Worm (Caenorhabditis elegans) whole organism, late embryonic: ENCODE measurements around the gene lev-9.

ENCODE experiments used
- ama-1 ChIP-seq: fragments of 150-350 bp; optimal IDR thresholded peaks from 2 replicates; lab custom pipeline; 2014
- ceh-31 ChIP-seq: sonication (generic microtip); optimal IDR thresholded peaks from 2 replicates; lab custom pipeline; 2016; ENCODE audit warnings: missing genetic modification characterization, missing compliant biosample characterization
- ceh-45 ChIP-seq: fragments of 200-800 bp; sonication (Bioruptor generic); IDR thresholded peaks from 2 replicates; pipeline ENCODE4 v1.3.6; 2022; ENCODE audit warnings: missing genetic modification reagents, missing genetic modification characterization, missing compliant biosample characterization
- dve-1 ChIP-seq: sonication (generic microtip); optimal IDR thresholded peaks from 2 replicates; lab custom pipeline; 2017; ENCODE audit warnings: antibody characterized with exemption, mild to moderate bottlenecking, missing genetic modification characterization, missing compliant biosample characterization
- fax-1 ChIP-seq: sonication (generic microtip); optimal IDR thresholded peaks from 2 replicates; lab custom pipeline; 2016; ENCODE audit warnings: missing genotype, missing genetic modification characterization, missing compliant biosample characterization
- hlh-6 ChIP-seq: sonication (generic microtip); optimal IDR thresholded peaks from 2 replicates; lab custom pipeline; 2016; ENCODE audit warnings: missing genotype, missing genetic modification characterization, missing compliant biosample characterization
- hlh-8 ChIP-seq: sonication (generic microtip); optimal IDR thresholded peaks from 2 replicates; lab custom pipeline; 2016; ENCODE audit warnings: missing genotype, missing genetic modification characterization, missing compliant biosample characterization
- mec-3 ChIP-seq: sonication (generic microtip); optimal IDR thresholded peaks from 2 replicates; lab custom pipeline; 2016; ENCODE audit warnings: borderline replicate concordance, missing genetic modification characterization, missing compliant biosample characterization
- pag-3 ChIP-seq: sonication (generic microtip); optimal IDR thresholded peaks from 2 replicates; lab custom pipeline; 2016; ENCODE audit warnings: missing compliant biosample characterization, missing genetic modification characterization, borderline replicate concordance
- pha-4 ChIP-seq: fragments of 150-350 bp; optimal IDR thresholded peaks from 2 replicates; lab custom pipeline; 2018; ENCODE audit warnings: missing biosample characterization, missing genetic modification reagents, missing genetic modification characterization
- ref-2 ChIP-seq: sonication (generic microtip); optimal IDR thresholded peaks from 2 replicates; lab custom pipeline; 2016; ENCODE audit warnings: missing genetic modification characterization, missing compliant biosample characterization
- rnt-1 ChIP-seq: sonication (generic microtip); optimal IDR thresholded peaks from 2 replicates; lab custom pipeline; 2016; ENCODE audit warnings: missing genetic modification characterization, missing compliant biosample characterization

DNA sequence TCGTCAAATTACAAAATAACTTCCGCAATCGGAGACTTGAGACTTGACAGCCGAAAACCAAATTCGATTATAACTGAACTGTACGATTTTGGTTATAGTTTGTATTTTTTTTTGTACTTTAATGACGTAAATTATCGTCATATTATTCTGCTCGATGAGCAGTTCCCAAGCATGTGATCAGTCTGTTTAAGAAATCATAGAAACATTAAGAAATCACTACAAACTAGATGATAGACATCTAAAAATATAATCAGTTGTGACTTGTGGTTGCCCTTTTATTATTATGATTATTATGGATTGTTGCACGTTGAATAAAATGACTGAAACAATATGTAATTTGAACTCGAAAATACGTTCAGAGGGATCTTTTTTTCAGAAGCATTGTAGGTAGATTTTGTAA, 17.3 kb downstream of the lev-9 start:
- TF ChIP-seq pha-4 (tag; lab: Kevin White, UChicago), result no peak
- no peak for TF ChIP-seq fax-1 (tag; lab: Kevin White, UChicago)
- no peak for TF ChIP-seq dve-1
- TF ChIP-seq hlh-8 (tag; lab: Kevin White, UChicago), result no peak
- TF ChIP-seq hlh-6, result no peak
- no peak for TF ChIP-seq ama-1 (lab: Kevin White, UChicago)
- no peak for TF ChIP-seq ceh-45 (GFP tag; lab: Robert Waterston, UW)
- TF ChIP-seq pag-3 (tag; lab: Kevin White, UChicago), result no peak
- TF ChIP-seq ref-2 (tag; lab: Kevin White, UChicago), result no peak
- TF ChIP-seq mec-3 (tag; lab: Kevin White, UChicago), result no peak
- TF ChIP-seq rnt-1 (tag; lab: Kevin White, UChicago), result no peak
- TF ChIP-seq ceh-31 (tag; lab: Kevin White, UChicago), result no peak
